Worm (Caenorhabditis elegans): ENCODE measurements around the gene F10B5.2.
A peak's percentile ranks its signal among the peaks of the same experiment; 100 is the strongest.

The F10B5.2 gene

ce11 chrII:8126132-8126531, 18.4 kb upstream of the F10B5.2 start (continued):
- TF ChIP-seq akir-1 (GFP tag; optimal IDR thresholded peaks at IDR 0.05) (no peak), dpl-1 (GFP tag; optimal IDR thresholded peaks at IDR 0.05) (no peak), fkh-3 (tag; optimal IDR thresholded peaks at IDR 0.05) (no peak), lin-54 (GFP tag; optimal IDR thresholded peaks at IDR 0.05) (no peak), ztf-18 (tag; optimal IDR thresholded peaks at IDR 0.05) (peak; percentile 8), Y53G8AR.9 (GFP tag; conservative IDR thresholded peaks at IDR 0.05) (no peak), sea-2 (GFP tag; IDR thresholded peaks at IDR 0.05) (no peak), snpc-1.3 (tag; optimal IDR thresholded peaks at IDR 0.05; ENCODE audit: insufficient read depth) (no peak), ztf-25 (GFP tag; IDR thresholded peaks at IDR 0.05) (no peak), hlh-26 (GFP tag; conservative IDR thresholded peaks at IDR 0.05) (no peak), tlf-1 (GFP tag; optimal IDR thresholded peaks at IDR 0.05) (no peak), ztf-28 (GFP tag; IDR thresholded peaks at IDR 0.05) (no peak), mes-4 (tag; optimal IDR thresholded peaks at IDR 0.05) (no peak), nfyb-1 (GFP tag; IDR thresholded peaks at IDR 0.05) (0 out of 2 replicates have a peak, but pooled peaks have one; percentile 13), dox-1 (GFP tag; IDR thresholded peaks at IDR 0.05) (no peak), mxl-1 (tag; optimal IDR thresholded peaks at IDR 0.05) (no peak), C06A6.2 (GFP tag; conservative IDR thresholded peaks at IDR 0.05) (no peak), attf-3 (GFP tag; conservative IDR thresholded peaks at IDR 0.05) (no peak), madf-10 (tag; optimal IDR thresholded peaks at IDR 0.05) (no peak), let-526 (GFP tag; IDR thresholded peaks at IDR 0.05) (no peak), tbx-9 (tag; optimal IDR thresholded peaks at IDR 0.05; ENCODE audit: borderline replicate concordance) (no peak), Y53F4B.3 (GFP tag; IDR thresholded peaks at IDR 0.05) (no peak), B0261.1 (tag; optimal IDR thresholded peaks at IDR 0.05) (no peak), B0035.1 (tag; optimal IDR thresholded peaks at IDR 0.05) (no peak), Y67H2A.10 (GFP tag; conservative IDR thresholded peaks at IDR 0.05) (no peak), madf-6 (GFP tag; IDR thresholded peaks at IDR 0.05) (no peak), ZK185.1 (tag; optimal IDR thresholded peaks at IDR 0.05; ENCODE audit: poor library complexity, severe bottlenecking) (no peak), ztf-26 (tag; optimal IDR thresholded peaks at IDR 0.05) (no peak), hrde-1 (tag; optimal IDR thresholded peaks at IDR 0.05; ENCODE audit: borderline replicate concordance) (no peak), ceh-100 (GFP tag; IDR thresholded peaks at IDR 0.05) (peak; percentile 37; the same call in 1 of the 2 replicates), atf-7 (tag; optimal IDR thresholded peaks at IDR 0.05) (no peak), nfya-2 (GFP tag; IDR thresholded peaks at IDR 0.05) (no peak), efl-1 (GFP tag; optimal IDR thresholded peaks at IDR 0.05) (no peak), somi-1 (GFP tag; optimal IDR thresholded peaks at IDR 0.05) (no peak), hlh-12 (tag; optimal IDR thresholded peaks at IDR 0.05) (no peak), let-607 (tag; optimal IDR thresholded peaks at IDR 0.05) (peak; percentile 4 to 17), ztf-22 (GFP tag; optimal IDR thresholded peaks at IDR 0.05) (no peak), gei-17 (GFP tag; optimal IDR thresholded peaks at IDR 0.05) (no peak)

- TF ChIP-seq ama-1 (optimal IDR thresholded peaks at IDR 0.05) (no peak), ama-1 (GFP tag; optimal IDR thresholded peaks at IDR 0.05) (no peak), F39B2.1 (GFP tag; IDR thresholded peaks at IDR 0.05) (no peak), chd-7 (tag; optimal IDR thresholded peaks at IDR 0.05) (no peak), hlh-12 (tag; optimal IDR thresholded peaks at IDR 0.05) (no peak), D2030.7 (GFP tag; IDR thresholded peaks at IDR 0.05) (no peak), B0019.2 (GFP tag; conservative IDR thresholded peaks at IDR 0.05) (no peak), F10E7.11 (tag; optimal IDR thresholded peaks at IDR 0.05) (no peak), cebp-2 (GFP tag; IDR thresholded peaks at IDR 0.05) (no peak), nhr-90 (tag; optimal IDR thresholded peaks at IDR 0.05) (no peak), mxl-1 (tag; optimal IDR thresholded peaks at IDR 0.05) (no peak), mel-28 (tag; optimal IDR thresholded peaks at IDR 0.05; ENCODE audit: borderline replicate concordance) (no peak), ztf-28 (GFP tag; IDR thresholded peaks at IDR 0.05) (no peak), egl-44 (GFP tag; IDR thresholded peaks at IDR 0.05) (no peak), F57A8.1 (GFP tag; optimal IDR thresholded peaks at IDR 0.05) (no peak), ztf-18 (tag; optimal IDR thresholded peaks at IDR 0.05) (no peak), Y79H2A.3 (GFP tag; conservative IDR thresholded peaks at IDR 0.05) (no peak)
Measured at ce11 chrII:8126617-8127016, 17.9 kb upstream of the F10B5.2 start.
